Worm (Caenorhabditis elegans) whole organism, late embryonic: ENCODE results near the gene lat-1.

Experiments
- ama-1 ChIP-seq: fragments of 150-350 bp; optimal IDR thresholded peaks from 2 replicates; lab custom pipeline; 2014
- ceh-31 ChIP-seq: sonication (generic microtip); optimal IDR thresholded peaks from 2 replicates; lab custom pipeline; 2016; ENCODE audit warnings: missing genetic modification characterization, missing compliant biosample characterization
- dmd-4 ChIP-seq: sonication (generic microtip); optimal IDR thresholded peaks from 2 replicates; lab custom pipeline; 2016; ENCODE audit warnings: borderline replicate concordance, missing genetic modification characterization, missing compliant biosample characterization
- elt-4 ChIP-seq: sonication (generic microtip); optimal IDR thresholded peaks from 2 replicates; lab custom pipeline; 2016; ENCODE audit warnings: missing genetic modification characterization, missing compliant biosample characterization
- hlh-8 ChIP-seq: sonication (generic microtip); optimal IDR thresholded peaks from 2 replicates; lab custom pipeline; 2016; ENCODE audit warnings: missing genotype, missing genetic modification characterization, missing compliant biosample characterization
- lin-11 ChIP-seq: fragments of 200-800 bp; sonication (Bioruptor generic); optimal IDR thresholded peaks from 2 replicates; lab custom pipeline; 2018; ENCODE audit warnings: mild to moderate bottlenecking, missing genetic modification characterization, missing compliant biosample characterization
- tbx-2 ChIP-seq: sonication (generic microtip); optimal IDR thresholded peaks from 2 replicates; lab custom pipeline; 2016; ENCODE audit warnings: missing genetic modification characterization, missing compliant biosample characterization

DNA sequence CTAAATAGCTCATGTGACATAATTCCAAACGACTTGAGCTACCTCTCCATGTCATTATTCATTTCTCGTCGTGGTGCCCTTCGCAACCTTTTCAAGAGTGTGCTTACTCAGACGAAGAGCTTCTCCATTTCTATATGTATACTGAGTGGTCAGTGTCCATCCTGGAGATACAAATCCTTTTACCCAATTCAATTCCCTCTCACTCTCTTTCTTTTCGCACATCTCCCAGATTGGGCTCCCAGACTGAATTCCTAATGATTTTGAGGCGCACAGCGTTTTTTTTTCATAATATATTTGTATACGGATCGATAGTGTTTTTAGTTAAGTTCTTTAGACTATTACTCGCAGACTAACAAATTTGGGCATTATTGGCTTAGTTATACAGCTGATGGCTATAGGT, 24.3 kb downstream of the lat-1 start:
- TF ChIP-seq tbx-2 (tag; lab: Kevin White, UChicago) (no peak), dmd-4 (tag; lab: Kevin White, UChicago) (no peak), ama-1 (no peak), ceh-31 (no peak), lin-11 (tag; lab: Kevin White, UChicago) (no peak), elt-4 (tag; lab: Kevin White, UChicago) (no peak), hlh-8 (tag; lab: Kevin White, UChicago) (no peak)
